Fruit fly (Drosophila melanogaster) whole organism, wandering third instar larva: ENCODE results near the gene primo-1.

Experiments
- Abd-B ChIP-seq: fragments of >200 bp; optimal IDR thresholded peaks from 2 replicates; lab custom pipeline; 2017; ENCODE audit warnings: missing biosample characterization, missing genetic modification characterization
- CG9705 ChIP-seq: fragments of 200-800 bp; sonication (Bioruptor generic); optimal IDR thresholded peaks from 2 replicates; lab custom pipeline; 2018; ENCODE audit warnings: missing biosample characterization, mild to moderate bottlenecking, missing genetic modification characterization
- CrebA ChIP-seq: fragments of 200-800 bp; sonication (Bioruptor generic); optimal IDR thresholded peaks from 2 replicates; lab custom pipeline; 2016; ENCODE audit warnings: missing biosample characterization, mild to moderate bottlenecking, missing genetic modification characterization, borderline replicate concordance
- Dfd ChIP-seq: fragments of >200 bp; optimal IDR thresholded peaks from 2 replicates; lab custom pipeline; 2017; ENCODE audit warnings: missing biosample characterization, missing genetic modification characterization
- Dif ChIP-seq: fragments of 200-275, 200-300 bp; sonication (Bioruptor generic); optimal IDR thresholded peaks from 2 replicates; lab custom pipeline; 2018; ENCODE audit warnings: missing biosample characterization, missing genetic modification characterization; ENCODE audit not compliant: partially characterized antibody
- GATAd ChIP-seq: sonication (Bioruptor generic); optimal IDR thresholded peaks from 2 replicates; lab custom pipeline; 2016; ENCODE audit warnings: missing biosample characterization, missing genetic modification characterization
- HLH106 ChIP-seq: fragments of 200-800 bp; optimal IDR thresholded peaks from 3 replicates; lab custom pipeline; 2019; ENCODE audit warnings: missing biosample characterization, mild to moderate bottlenecking, missing genetic modification characterization, moderate library complexity
- Hnf4 ChIP-seq: fragments of 200-800 bp; sonication (Bioruptor generic); optimal IDR thresholded peaks from 2 replicates; lab custom pipeline; 2016; ENCODE audit warnings: missing biosample characterization, mild to moderate bottlenecking, missing genetic modification characterization
- Hr83 ChIP-seq: fragments of 200-300 bp; sonication (Bioruptor generic); optimal IDR thresholded peaks from 2 replicates; lab custom pipeline; 2016; ENCODE audit warnings: missing biosample characterization, mild to moderate bottlenecking, missing genetic modification characterization, moderate library complexity; ENCODE audit not compliant: poor library complexity, severe bottlenecking
- Jra ChIP-seq: sonication (Bioruptor generic); optimal IDR thresholded peaks from 2 replicates; lab custom pipeline; 2016; ENCODE audit warnings: missing biosample characterization, missing genetic modification characterization
- Mio ChIP-seq: sonication (Bioruptor generic); optimal IDR thresholded peaks from 2 replicates; lab custom pipeline; 2016; ENCODE audit warnings: missing biosample characterization, missing genetic modification characterization
- N ChIP-seq: fragments of >200 bp; optimal IDR thresholded peaks from 2 replicates; lab custom pipeline; 2018; ENCODE audit warnings: missing biosample characterization, missing external identifiers, missing genetic modification characterization
- OdsH ChIP-seq: fragments of 200-800 bp; sonication (Bioruptor generic); optimal IDR thresholded peaks from 2 replicates; lab custom pipeline; 2016; ENCODE audit warnings: missing biosample characterization, mild to moderate bottlenecking, missing genetic modification characterization
- Sp1 ChIP-seq: fragments of 200-800 bp; sonication (Bioruptor generic); optimal IDR thresholded peaks from 3 replicates; lab custom pipeline; 2019; ENCODE audit warnings: missing biosample characterization, mild to moderate bottlenecking, missing genetic modification characterization, moderate library complexity
- Vsx2 ChIP-seq: fragments of 200-300, 225-300 bp; sonication (Bioruptor generic); optimal IDR thresholded peaks from 2 replicates; lab custom pipeline; 2018; ENCODE audit warnings: missing biosample characterization, missing genetic modification characterization; ENCODE audit not compliant: partially characterized antibody
- br ChIP-seq: fragments of 200-800 bp; sonication (Bioruptor generic); optimal IDR thresholded peaks from 2 replicates; lab custom pipeline; 2016; ENCODE audit warnings: missing biosample characterization, missing genetic modification characterization
- brk ChIP-seq: fragments of 200-800 bp; sonication (Bioruptor generic); optimal IDR thresholded peaks from 2 replicates; lab custom pipeline; 2016; ENCODE audit warnings: missing biosample characterization, mild to moderate bottlenecking, missing genetic modification characterization
- dl ChIP-seq, 2 experiments: fragments of 175-275, 200-275 bp in 1 of 2; fragments of 200-275 bp in 1 of 2; sonication (Bioruptor generic); optimal IDR thresholded peaks; lab custom pipeline; 2018; ENCODE audit warnings: mild to moderate bottlenecking in 2 of 2, missing biosample characterization in 2 of 2, missing genetic modification characterization in 2 of 2, moderate library complexity in 2 of 2; ENCODE audit not compliant: partially characterized antibody in 2 of 2, insufficient read depth in 1 of 2
- dmrt93B ChIP-seq: fragments of 200-800 bp; sonication (Bioruptor generic); optimal IDR thresholded peaks from 2 replicates; lab custom pipeline; 2018; ENCODE audit warnings: missing biosample characterization, mild to moderate bottlenecking, missing genetic modification characterization
- dsf ChIP-seq: sonication (Bioruptor generic); optimal IDR thresholded peaks from 2 replicates; lab custom pipeline; 2016; ENCODE audit warnings: missing biosample characterization, missing genetic modification characterization, borderline replicate concordance
- foxo ChIP-seq, 2 experiments: fragments of 200-800 bp; sonication (Bioruptor generic); optimal IDR thresholded peaks; 2 replicates in 1 of 2; 3 replicates in 1 of 2; lab custom pipeline; 2016 to 2017; ENCODE audit warnings: missing biosample characterization in 2 of 2, missing genetic modification characterization in 2 of 2
- h ChIP-seq: fragments of 200-800 bp; sonication (Bioruptor generic); optimal IDR thresholded peaks from 3 replicates; lab custom pipeline; 2016; ENCODE audit warnings: missing biosample characterization, mild to moderate bottlenecking, missing genetic modification characterization
- jim ChIP-seq: fragments of 175-275, 200-325 bp; sonication (Bioruptor generic); optimal IDR thresholded peaks from 2 replicates; lab custom pipeline; 2016; ENCODE audit warnings: missing biosample characterization, mild to moderate bottlenecking, missing genetic modification characterization
- lola ChIP-seq: fragments of >200 bp; optimal IDR thresholded peaks from 2 replicates; lab custom pipeline; 2017; ENCODE audit warnings: missing biosample characterization, missing genetic modification characterization
- pan ChIP-seq: fragments of >200 bp; optimal IDR thresholded peaks from 2 replicates; lab custom pipeline; 2017
- psq ChIP-seq: fragments of 200-800 bp; sonication (Bioruptor generic); optimal IDR thresholded peaks from 3 replicates; lab custom pipeline; 2017; ENCODE audit warnings: missing biosample characterization, mild to moderate bottlenecking, missing genetic modification characterization, moderate library complexity
- rgr ChIP-seq: fragments of 200-800 bp; sonication (Bioruptor generic); optimal IDR thresholded peaks from 3 replicates; lab custom pipeline; 2016; ENCODE audit warnings: missing biosample characterization, mild to moderate bottlenecking, missing genetic modification characterization
- sage ChIP-seq: fragments of 200-800 bp; sonication (Bioruptor generic); optimal IDR thresholded peaks from 2 replicates; lab custom pipeline; 2016; ENCODE audit warnings: missing biosample characterization, mild to moderate bottlenecking, missing genetic modification characterization
- tai ChIP-seq: sonication (Bioruptor generic); optimal IDR thresholded peaks from 2 replicates; lab custom pipeline; 2016; ENCODE audit warnings: missing biosample characterization, missing genetic modification characterization
- usp ChIP-seq: fragments of >200 bp; optimal IDR thresholded peaks from 2 replicates; lab custom pipeline; 2017; ENCODE audit warnings: missing biosample characterization, missing genetic modification characterization

The primo-1 gene

DNA sequence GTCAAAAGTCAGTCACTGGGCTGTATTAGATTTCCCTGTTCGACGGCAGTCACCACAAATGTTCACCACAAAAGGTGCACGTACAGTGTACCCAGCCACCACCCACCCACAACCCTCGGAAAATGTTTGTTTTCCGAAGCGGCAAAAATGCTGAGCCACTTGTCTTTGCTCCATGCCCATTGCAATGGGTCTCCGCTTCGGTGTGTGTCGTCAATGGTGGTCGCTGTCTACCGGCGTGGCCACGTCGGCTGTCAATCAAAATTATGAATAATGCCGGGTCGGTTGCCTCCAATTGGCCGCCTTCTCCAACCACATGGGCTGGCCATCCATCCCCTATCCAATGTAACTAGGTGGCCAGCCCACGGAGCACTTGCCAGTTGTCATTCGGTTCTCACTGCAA, 11.4 kb downstream of the primo-1 start, which contains the start of gene ninaB:
TSS of gene ninaB (plus strand) at position 374 of the 400 bp plus-strand sequence.
- TF ChIP-seq foxo (GFP tag; optimal IDR thresholded peaks at IDR 0.05; lab: Kevin White, UChicago) (no peak), dsf (GFP tag; lab: Kevin White, UChicago) (no peak), Abd-B (GFP tag; lab: Kevin White, UChicago) (no peak), usp (GFP tag; lab: Kevin White, UChicago) (no peak), h (no peak), N (GFP tag; lab: Kevin White, UChicago) (no peak)
- TF ChIP-seq, all 38 proteins: peak for 0

DNA sequence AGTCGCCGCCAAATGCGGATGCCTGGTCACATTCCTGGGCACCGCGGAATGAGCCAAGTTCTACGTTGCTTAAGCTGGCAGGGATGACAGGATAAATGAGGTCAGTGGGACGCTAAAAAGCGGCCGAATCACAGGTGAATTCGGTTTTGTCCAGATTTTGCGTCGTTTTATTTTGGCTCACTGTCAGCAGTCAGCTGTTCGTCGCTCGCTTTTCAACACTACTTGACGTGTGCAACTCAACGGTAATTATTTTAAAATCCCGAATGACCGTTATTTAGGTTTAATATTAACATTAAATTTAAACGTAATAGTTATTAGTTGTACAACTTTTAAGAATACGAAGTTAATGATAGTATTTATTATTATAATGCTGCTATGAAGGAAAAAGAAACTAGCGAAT, 12.3 kb downstream of the primo-1 start:
- TF ChIP-seq GATAd (GFP tag; lab: Kevin White, UChicago) (no peak), CrebA (GFP tag; lab: Kevin White, UChicago) (no peak), tai (no peak), Dfd (no peak), jim (GFP tag; lab: Kevin White, UChicago) (no peak), Mio (GFP tag; lab: Kevin White, UChicago) (no peak), Hnf4 (no peak), Jra (no peak), N (GFP tag; lab: Kevin White, UChicago) (no peak), CG9705 (GFP tag; lab: Kevin White, UChicago) (no peak), sage (no peak), pan (lab: Kevin White, UChicago) (no peak), br (GFP tag; lab: Kevin White, UChicago) (no peak), Vsx2 (GFP tag; lab: Kevin White, UChicago) (no peak), dl (GFP tag; optimal IDR thresholded peaks at IDR 0.05; lab: Kevin White, UChicago; ENCODE audit: insufficient read depth in 1 of 2, partially characterized antibody in 2 of 2) (no peak)

DNA sequence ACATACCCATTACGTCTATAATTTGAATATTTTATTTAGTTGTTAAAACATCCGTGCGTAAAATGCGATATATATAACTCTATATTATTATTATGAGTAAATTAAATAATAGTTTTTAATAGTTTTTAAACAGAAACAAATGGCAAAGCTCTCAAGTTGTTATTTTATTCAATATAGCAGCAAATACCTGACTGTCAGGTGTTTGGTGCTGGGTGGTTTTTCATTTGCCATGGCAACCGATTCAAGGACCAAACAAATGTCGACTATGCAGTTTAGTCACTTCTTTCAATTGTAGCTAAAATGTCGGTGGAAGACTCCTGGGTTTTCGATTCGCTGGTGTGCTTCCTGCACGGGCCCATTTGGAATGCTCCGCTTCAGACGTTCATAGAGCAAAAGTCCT, 17.9 kb downstream of the primo-1 start, which contains the start of gene CG14367:
TSS of gene CG14367 (plus strand) at position 301 of the 400 bp plus-strand sequence.
- TF ChIP-seq pan (lab: Kevin White, UChicago) (no peak), dmrt93B (GFP tag; lab: Kevin White, UChicago) (no peak), Hr83 (no peak), lola (GFP tag; lab: Kevin White, UChicago) (no peak), GATAd (GFP tag; lab: Kevin White, UChicago) (no peak), rgr (GFP tag; lab: Kevin White, UChicago) (no peak), Mio (GFP tag; lab: Kevin White, UChicago) (no peak), brk (GFP tag; lab: Kevin White, UChicago) (no peak), Dif (GFP tag; lab: Kevin White, UChicago) (no peak), CrebA (GFP tag; lab: Kevin White, UChicago) (no peak), Hnf4 (no peak), sage (no peak), HLH106 (tag; lab: Kevin White, UChicago) (no peak), OdsH (GFP tag; lab: Kevin White, UChicago) (no peak)

DNA sequence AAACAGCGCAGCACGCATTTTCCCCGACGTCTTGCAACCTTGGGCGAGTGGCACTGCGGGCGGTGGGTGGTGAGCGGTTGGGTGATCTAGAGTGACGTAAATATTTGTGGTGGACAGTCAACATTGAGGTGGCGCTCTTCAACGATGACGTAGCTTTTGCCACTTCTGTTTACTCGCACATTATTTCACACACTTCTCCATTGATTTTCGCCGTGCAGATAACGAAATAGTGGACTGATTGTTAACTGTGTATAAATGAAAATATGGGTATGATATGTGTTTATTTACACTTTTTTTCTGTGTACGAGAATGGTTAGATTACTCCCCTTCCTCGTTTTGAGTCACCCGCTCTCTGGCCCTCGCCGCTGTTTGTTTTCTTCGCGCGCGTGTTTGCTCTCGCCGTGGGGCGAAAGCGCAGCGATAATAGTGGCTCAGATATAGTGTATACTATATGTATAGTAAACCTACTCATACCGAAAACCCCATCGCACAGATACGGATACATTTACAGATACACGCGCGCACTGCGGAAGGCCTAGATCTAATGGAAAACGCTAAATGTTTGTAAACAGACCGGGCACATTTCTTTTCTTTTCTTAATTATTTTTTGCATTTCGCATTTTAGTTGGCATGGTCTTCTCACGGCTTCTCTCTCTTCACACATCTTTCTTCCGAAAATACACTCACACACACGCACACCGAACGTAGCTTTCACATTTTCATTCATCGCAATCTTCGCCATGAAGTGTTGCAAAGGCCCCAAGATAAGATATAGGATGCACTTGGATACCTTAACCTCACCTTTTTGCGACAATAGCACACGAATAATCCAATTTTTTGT, 25.0 kb downstream of the primo-1 start, which contains the start of gene omd:
TSS of gene omd (minus strand) at position 840 of the 841 bp plus-strand sequence.
- TF ChIP-seq OdsH (GFP tag; lab: Kevin White, UChicago) (peak; percentile 23), brk (GFP tag; lab: Kevin White, UChicago) (no peak), lola (GFP tag; lab: Kevin White, UChicago) (no peak), Hr83 (no peak), Sp1 (GFP tag; lab: Kevin White, UChicago) (no peak), Dfd (no peak), psq (GFP tag; lab: Kevin White, UChicago) (peak; percentile 64), rgr (GFP tag; lab: Kevin White, UChicago) (peak; percentile 44)
- TF ChIP-seq, all 38 proteins: peak for 3
